Worm (Caenorhabditis elegans): ENCODE data around the gene Y54F10BM.12.

DNA sequence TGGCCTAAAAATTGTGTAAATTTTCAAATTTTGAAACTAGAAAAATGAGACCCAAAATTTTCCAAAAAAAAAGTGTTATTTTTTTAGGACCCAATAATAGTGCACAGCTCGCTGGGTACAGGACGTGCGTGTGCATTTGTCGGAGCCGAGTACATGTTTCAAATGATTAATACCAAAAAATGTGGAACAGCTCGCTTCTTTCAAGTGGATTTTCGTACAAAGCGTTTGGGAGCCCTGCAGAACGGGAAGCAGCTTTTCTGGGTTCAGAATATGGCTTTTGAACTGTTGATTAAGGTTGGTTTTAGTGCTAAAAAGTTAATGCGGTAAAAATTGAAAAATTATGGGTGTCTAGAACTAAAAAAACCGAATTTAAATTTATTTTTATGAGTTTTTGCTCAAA lies 41.2 kb downstream of the Y54F10BM.12 start:
- TF ChIP-seq W03F9.2 (tag; optimal IDR thresholded peaks at IDR 0.05), result no peak
- TF ChIP-seq him-1 (tag; optimal IDR thresholded peaks at IDR 0.05), result no peak
